Worm (Caenorhabditis elegans) whole organism, L4 larva: Measurements from ENCODE around the gene coh-3.

ENCODE experiments used
- F10B5.3 ChIP-seq: sonication (generic microtip); optimal IDR thresholded peaks from 2 replicates; lab custom pipeline; 2016; ENCODE audit warnings: mild to moderate bottlenecking, missing genetic modification characterization, missing compliant biosample characterization
- F44E2.7 ChIP-seq: fragments of 200-800 bp; sonication (Bioruptor generic); IDR thresholded peaks from 2 replicates; pipeline ENCODE4 v2.1.2; 2022; ENCODE audit warnings: missing genetic modification characterization, missing compliant biosample characterization
- R02D3.7 ChIP-seq: fragments of 150-350 bp; sonication (generic microtip); optimal IDR thresholded peaks from 3 replicates; lab custom pipeline; 2014; ENCODE audit warnings: missing biosample characterization, missing genetic modification characterization
- T26A8.4 ChIP-seq: fragments of 200-800 bp; sonication (Bioruptor generic); IDR thresholded peaks from 2 replicates; pipeline ENCODE4 v1.3.6; 2022; ENCODE audit warnings: missing genetic modification characterization, missing compliant biosample characterization
- Y105C5A.15 ChIP-seq: fragments of 200-800 bp; sonication (Bioruptor generic); IDR thresholded peaks from 2 replicates; pipeline ENCODE4 v1.3.6; 2022; ENCODE audit warnings: missing genetic modification characterization, missing compliant biosample characterization
- Y48G9A.11 ChIP-seq: fragments of 200-800 bp; sonication (Bioruptor generic); IDR thresholded peaks from 2 replicates; pipeline ENCODE4 v1.3.6; 2022; ENCODE audit warnings: missing genetic modification reagents, missing genetic modification characterization, missing compliant biosample characterization
- ZK546.5 ChIP-seq, 2 experiments: sonication (generic microtip); optimal IDR thresholded peaks; 2 replicates each; lab custom pipeline; 2017; ENCODE audit warnings: missing biosample characterization in 2 of 2, missing genetic modification characterization in 2 of 2
- ama-1 ChIP-seq: fragments of 150-350 bp; optimal IDR thresholded peaks from 2 replicates; lab custom pipeline; 2014; ENCODE audit warnings: inconsistent platforms, mixed read lengths
- arid-1 ChIP-seq: fragments of 200-800 bp; sonication (Bioruptor generic); conservative IDR thresholded peaks from 2 replicates; pipeline ENCODE4 v1.3.6; 2022; ENCODE audit warnings: missing genetic modification reagents, missing genetic modification characterization, missing compliant biosample characterization
- ceh-20 ChIP-seq: fragments of 200-800 bp; sonication (Bioruptor generic); IDR thresholded peaks from 2 replicates; pipeline ENCODE4 v1.3.6; 2022; ENCODE audit warnings: missing genetic modification reagents, missing genetic modification characterization, missing compliant biosample characterization
- ceh-82 ChIP-seq: sonication (generic microtip); optimal IDR thresholded peaks from 2 replicates; lab custom pipeline; 2017; ENCODE audit warnings: missing biosample characterization, missing genetic modification characterization
- ces-1 ChIP-seq: fragments of 150-350 bp; sonication (generic microtip); optimal IDR thresholded peaks from 4 replicates; lab custom pipeline; 2014; ENCODE audit warnings: missing biosample characterization, missing genetic modification reagents, missing genetic modification characterization
- cey-2 ChIP-seq: sonication (generic microtip); optimal IDR thresholded peaks from 3 replicates; lab custom pipeline; 2017; ENCODE audit warnings: missing genetic modification characterization, mild to moderate bottlenecking, missing compliant biosample characterization, antibody characterized with exemption, borderline replicate concordance; ENCODE audit not compliant: insufficient read depth
- daf-12 ChIP-seq: fragments of 150-350 bp; optimal IDR thresholded peaks from 2 replicates; lab custom pipeline; 2014; ENCODE audit warnings: missing biosample characterization, missing genetic modification reagents, missing genetic modification characterization
- daf-16 ChIP-seq, 3 experiments: sonication (generic microtip); optimal IDR thresholded peaks; 2 replicates each; lab custom pipeline; 2016 to 2017; ENCODE audit warnings: missing genetic modification characterization in 3 of 3, missing genetic modification reagents in 3 of 3, mild to moderate bottlenecking in 2 of 3, missing compliant biosample characterization in 2 of 3, missing biosample characterization in 1 of 3, moderate library complexity in 1 of 3
- daf-19 ChIP-seq: fragments of 200-800 bp; sonication (Bioruptor generic); conservative IDR thresholded peaks from 2 replicates; pipeline ENCODE4 v1.3.6; 2022; ENCODE audit warnings: missing genetic modification characterization, missing compliant biosample characterization
- dmd-6 ChIP-seq: fragments of 200-800 bp; sonication (Bioruptor generic); IDR thresholded peaks from 2 replicates; pipeline ENCODE4 v1.3.6; 2022; ENCODE audit warnings: missing genetic modification reagents, missing genetic modification characterization, missing compliant biosample characterization
- dmd-8 ChIP-seq: fragments of 200-800 bp; sonication (Bioruptor generic); IDR thresholded peaks from 2 replicates; pipeline ENCODE4 v1.3.6; 2022; ENCODE audit warnings: missing genetic modification characterization, missing compliant biosample characterization
- dmd-9 ChIP-seq: fragments of 200-800 bp; sonication (Bioruptor generic); IDR thresholded peaks from 2 replicates; pipeline ENCODE4 v1.3.6; 2022; ENCODE audit warnings: missing genetic modification reagents, missing genetic modification characterization, missing compliant biosample characterization
- dpl-1 ChIP-seq: fragments of 150-350 bp; optimal IDR thresholded peaks from 2 replicates; lab custom pipeline; 2014; ENCODE audit warnings: missing biosample characterization, missing genetic modification reagents, missing genetic modification characterization
- dve-1 ChIP-seq: sonication (generic microtip); optimal IDR thresholded peaks from 2 replicates; lab custom pipeline; 2017; ENCODE audit warnings: antibody characterized with exemption, mild to moderate bottlenecking, missing genetic modification characterization, missing compliant biosample characterization; ENCODE audit not compliant: insufficient read depth
- fkh-10 ChIP-seq: fragments of 150-350 bp; optimal IDR thresholded peaks from 2 replicates; lab custom pipeline; 2014; ENCODE audit warnings: missing biosample characterization, missing genetic modification reagents, missing genetic modification characterization
- hif-1 ChIP-seq, 2 experiments: sonication (generic microtip); optimal IDR thresholded peaks; 2 replicates each; lab custom pipeline; 2016 to 2017; ENCODE audit warnings: missing compliant biosample characterization in 2 of 2, missing genetic modification characterization in 2 of 2, missing genetic modification reagents in 2 of 2, missing genotype in 2 of 2, mild to moderate bottlenecking in 1 of 2
- hlh-11 ChIP-seq: fragments of 200-800 bp; sonication (Bioruptor generic); optimal IDR thresholded peaks from 2 replicates; lab custom pipeline; 2018; ENCODE audit warnings: mild to moderate bottlenecking, missing genetic modification characterization, missing compliant biosample characterization
- hlh-30 ChIP-seq: sonication (generic microtip); optimal IDR thresholded peaks from 2 replicates; lab custom pipeline; 2017; ENCODE audit warnings: antibody characterized with exemption, mild to moderate bottlenecking, missing genetic modification characterization, missing compliant biosample characterization; ENCODE audit not compliant: insufficient read depth
- lim-7 ChIP-seq: fragments of 200-800 bp; sonication (Bioruptor generic); IDR thresholded peaks from 2 replicates; pipeline ENCODE4 v1.3.6; 2022; ENCODE audit warnings: missing genetic modification characterization, missing compliant biosample characterization
- lin-1 ChIP-seq: fragments of 200-800 bp; sonication (Bioruptor generic); IDR thresholded peaks from 2 replicates; pipeline ENCODE4 v1.3.6; 2022; ENCODE audit warnings: missing genetic modification reagents, missing genetic modification characterization, missing compliant biosample characterization
- lin-13 ChIP-seq: fragments of 150-350 bp; optimal IDR thresholded peaks from 2 replicates; lab custom pipeline; 2014; ENCODE audit warnings: missing biosample characterization, missing genetic modification reagents, missing genetic modification characterization
- lin-38 ChIP-seq: fragments of 200-800 bp; sonication (Bioruptor generic); IDR thresholded peaks from 2 replicates; pipeline ENCODE4 v1.3.6; 2022; ENCODE audit warnings: missing genetic modification reagents, missing genetic modification characterization, missing compliant biosample characterization
- madf-5 ChIP-seq, 2 experiments: fragments of 200-800 bp; sonication (Bioruptor generic); IDR thresholded peaks; 2 replicates each; pipeline ENCODE4 v1.3.6; 2022; ENCODE audit warnings: missing compliant biosample characterization in 2 of 2, missing genetic modification characterization in 2 of 2
- mdt-29 ChIP-seq: fragments of 200-800 bp; sonication (Bioruptor generic); IDR thresholded peaks from 2 replicates; pipeline ENCODE4 v1.3.6; 2022; ENCODE audit warnings: missing genetic modification reagents, missing genetic modification characterization, missing compliant biosample characterization
- mes-2 ChIP-seq: sonication (generic microtip); optimal IDR thresholded peaks from 2 replicates; lab custom pipeline; 2016; ENCODE audit warnings: missing genotype, mild to moderate bottlenecking, missing genetic modification characterization, missing compliant biosample characterization; ENCODE audit not compliant: poor library complexity, severe bottlenecking
- mxl-3 ChIP-seq: fragments of 200-800 bp; sonication (Bioruptor generic); optimal IDR thresholded peaks from 2 replicates; lab custom pipeline; 2018; ENCODE audit warnings: mild to moderate bottlenecking, missing genetic modification characterization, missing compliant biosample characterization
- nhr-25 ChIP-seq: sonication (generic microtip); optimal IDR thresholded peaks from 2 replicates; lab custom pipeline; 2017; ENCODE audit warnings: missing genetic modification characterization, mild to moderate bottlenecking, missing compliant biosample characterization, antibody characterized with exemption, moderate library complexity, borderline replicate concordance; ENCODE audit not compliant: insufficient read depth
- nhr-28 ChIP-seq: fragments of 150-350 bp; optimal IDR thresholded peaks from 2 replicates; lab custom pipeline; 2014; ENCODE audit warnings: missing biosample characterization, missing genetic modification characterization
- nhr-41 ChIP-seq: fragments of 200-800 bp; sonication (Bioruptor generic); IDR thresholded peaks from 2 replicates; pipeline ENCODE4 v1.3.6; 2022; ENCODE audit warnings: missing genetic modification reagents, missing genetic modification characterization, missing compliant biosample characterization
- nhr-48 ChIP-seq: sonication (generic microtip); optimal IDR thresholded peaks from 2 replicates; lab custom pipeline; 2016; ENCODE audit warnings: mild to moderate bottlenecking, missing genetic modification characterization, missing compliant biosample characterization
- nhr-6 ChIP-seq: fragments of 150-350 bp; optimal IDR thresholded peaks from 2 replicates; lab custom pipeline; 2014; ENCODE audit warnings: missing biosample characterization, missing genetic modification characterization
- nhr-77 ChIP-seq: fragments of 150-350 bp; optimal IDR thresholded peaks from 2 replicates; lab custom pipeline; 2014; ENCODE audit warnings: missing biosample characterization, missing genetic modification characterization
- php-3 ChIP-seq: fragments of 200-800 bp; sonication (Bioruptor generic); IDR thresholded peaks from 2 replicates; pipeline ENCODE4 v1.3.6; 2022; ENCODE audit warnings: missing genetic modification reagents, missing genetic modification characterization, missing compliant biosample characterization
- pqm-1 ChIP-seq: sonication (generic microtip); optimal IDR thresholded peaks from 2 replicates; lab custom pipeline; 2017; ENCODE audit warnings: missing biosample characterization, missing genetic modification characterization
- sdz-12 ChIP-seq: fragments of 200-800 bp; sonication (Bioruptor generic); optimal IDR thresholded peaks from 2 replicates; lab custom pipeline; 2018; ENCODE audit warnings: mild to moderate bottlenecking, missing genetic modification characterization, missing compliant biosample characterization
- snpc-4 ChIP-seq: fragments of 150-350 bp; optimal IDR thresholded peaks from 2 replicates; lab custom pipeline; 2014; ENCODE audit warnings: missing biosample characterization, missing genetic modification characterization
- spr-3 ChIP-seq: fragments of 200-800 bp; sonication (Bioruptor generic); optimal IDR thresholded peaks from 2 replicates; lab custom pipeline; 2018; ENCODE audit warnings: mild to moderate bottlenecking, missing genetic modification characterization, missing compliant biosample characterization
- tra-1 ChIP-seq: fragments of 200-800 bp; sonication (Bioruptor generic); IDR thresholded peaks from 2 replicates; pipeline ENCODE4 v1.3.6; 2022; ENCODE audit warnings: missing genetic modification reagents, missing genetic modification characterization, missing compliant biosample characterization
- unc-39 ChIP-seq: sonication (generic microtip); optimal IDR thresholded peaks from 2 replicates; lab custom pipeline; 2017; ENCODE audit warnings: missing biosample characterization, missing genetic modification characterization

The coh-3 gene

ce11 chrV:14411989-14412388, 45.2 kb upstream of the coh-3 start:
- TF ChIP-seq F44E2.7 (GFP tag; lab: Robert Waterston, UW) = no peak
- TF ChIP-seq ceh-20 (GFP tag; lab: Robert Waterston, UW) = no peak
- no peak for TF ChIP-seq lin-13 (GFP tag; lab: Kevin White, UChicago)
- TF ChIP-seq daf-19 = no peak
- TF ChIP-seq pqm-1 (tag; lab: Kevin White, UChicago) = no peak
- TF ChIP-seq sdz-12 = no peak
- TF ChIP-seq R02D3.7 (tag; lab: Kevin White, UChicago) = no peak
- no peak for TF ChIP-seq mdt-29
- no peak for TF ChIP-seq nhr-48 (tag; lab: Kevin White, UChicago)
- TF ChIP-seq mxl-3 (GFP tag; lab: Kevin White, UChicago) = no peak
- TF ChIP-seq madf-5 (GFP tag; IDR thresholded peaks at IDR 0.05; lab: Robert Waterston, UW) = no peak
- TF ChIP-seq F10B5.3 (tag; lab: Kevin White, UChicago) = no peak
- TF ChIP-seq fkh-10 (GFP tag; lab: Kevin White, UChicago) = no peak
- no peak for TF ChIP-seq lin-1 (GFP tag; lab: Robert Waterston, UW)
- TF ChIP-seq dmd-9 (GFP tag; lab: Robert Waterston, UW) = no peak
- TF ChIP-seq ceh-82 = no peak
- no peak for TF ChIP-seq T26A8.4
- no peak for TF ChIP-seq nhr-25 (tag; lab: Kevin White, UChicago)
- TF ChIP-seq arid-1 (GFP tag; lab: Robert Waterston, UW) = 0 out of 2 replicates have a peak, but pooled peaks have one; percentile 40
- peak; percentile 35; the same call in 1 of the 2 replicates for TF ChIP-seq lin-38
- TF ChIP-seq hif-1 (tag; optimal IDR thresholded peaks at IDR 0.05; lab: Kevin White, UChicago) = no peak
- no peak for TF ChIP-seq ZK546.5 (tag; optimal IDR thresholded peaks at IDR 0.05; lab: Kevin White, UChicago)
- TF ChIP-seq mes-2 (tag; lab: Kevin White, UChicago) = peak; percentile 35
- no peak for TF ChIP-seq cey-2 (tag; lab: Kevin White, UChicago)
- no peak for TF ChIP-seq nhr-28 (tag; lab: Kevin White, UChicago)
- TF ChIP-seq spr-3 (GFP tag; lab: Kevin White, UChicago) = no peak
- TF ChIP-seq daf-16 (GFP tag; optimal IDR thresholded peaks at IDR 0.05; lab: Kevin White, UChicago) = no peak
- TF ChIP-seq daf-16 (tag; optimal IDR thresholded peaks at IDR 0.05; lab: Kevin White, UChicago) = no peak
- TF ChIP-seq Y105C5A.15 (GFP tag; lab: Robert Waterston, UW) = no peak
- TF ChIP-seq Y48G9A.11 (GFP tag; lab: Robert Waterston, UW) = no peak
- TF ChIP-seq hlh-30 (tag; lab: Kevin White, UChicago) = no peak
- TF ChIP-seq ama-1 = peak; percentile 45
- no peak for TF ChIP-seq nhr-41 (GFP tag; lab: Robert Waterston, UW)
- TF ChIP-seq nhr-77 = no peak
- TF ChIP-seq snpc-4 = no peak
- TF ChIP-seq php-3 = no peak
- TF ChIP-seq unc-39 (tag; lab: Kevin White, UChicago) = no peak
- TF ChIP-seq lim-7 (GFP tag; lab: Robert Waterston, UW) = 0 out of 2 replicates have a peak, but pooled peaks have one; percentile 45
- TF ChIP-seq daf-12 (tag; lab: Kevin White, UChicago) = no peak

- no peak for TF ChIP-seq tra-1
- peak; percentile 61 for TF ChIP-seq dve-1 (tag; lab: Kevin White, UChicago)
- TF ChIP-seq daf-19 = no peak
- TF ChIP-seq hlh-30 (tag; lab: Kevin White, UChicago) = peak; percentile 14
- TF ChIP-seq pqm-1 (tag; lab: Kevin White, UChicago) = peak; percentile 81
- peak; percentile 8 for TF ChIP-seq hlh-11 (tag; lab: Kevin White, UChicago)
- TF ChIP-seq dmd-6 (GFP tag; lab: Robert Waterston, UW) = peak; percentile 66
- TF ChIP-seq nhr-6 = peak; percentile 81
- TF ChIP-seq ces-1 = no peak
- TF ChIP-seq dmd-8 (GFP tag; lab: Robert Waterston, UW) = no peak
- no peak for TF ChIP-seq dpl-1
- TF ChIP-seq nhr-28 (tag; lab: Kevin White, UChicago) = peak; percentile 55
- TF ChIP-seq, all 104 proteins: peak for 7
These were observed 43.2 kb upstream of the coh-3 start for ce11 chrV:14414032-14414431.
